Worm (Caenorhabditis elegans): ENCODE measurements around the gene Y53F4B.18.

DNA sequence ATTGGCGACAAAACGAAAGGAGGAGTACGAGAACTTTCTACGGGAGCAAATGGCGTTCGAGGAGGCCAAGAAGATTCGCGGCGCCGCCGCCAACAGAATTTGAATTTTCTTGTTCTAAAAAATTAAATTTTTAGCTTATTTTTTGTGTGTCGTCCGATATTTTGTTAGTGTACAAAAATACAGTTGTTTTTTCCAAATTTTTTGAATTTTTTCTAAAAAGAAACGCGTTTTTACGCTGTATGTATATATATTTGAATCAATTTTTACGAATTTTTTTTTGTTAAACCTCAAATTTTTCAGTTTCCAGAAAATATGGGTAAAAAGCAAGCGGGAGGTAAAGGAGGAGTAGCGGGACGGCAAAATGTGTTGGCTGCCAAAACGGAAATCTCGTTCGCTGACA, 32.4 kb downstream of the Y53F4B.18 start, which contains the start of gene trip-4:
- TF ChIP-seq snpc-4 (tag; optimal IDR thresholded peaks at IDR 0.05) = no peak
- TF ChIP-seq nhr-77 (tag; optimal IDR thresholded peaks at IDR 0.05) = no peak
